Worm (Caenorhabditis elegans) whole organism, L2 larva: ENCODE data around the gene rpl-34.
A peak's percentile ranks its signal among the peaks of the same experiment; 100 is the strongest.

Experiments used
- C34F6.9 ChIP-seq: fragments of 150-350 bp; optimal IDR thresholded peaks from 2 replicates; lab custom pipeline; 2014; ENCODE audit warnings: missing biosample characterization, missing genetic modification characterization
- R02D3.7 ChIP-seq: fragments of 150-350 bp; optimal IDR thresholded peaks from 2 replicates; lab custom pipeline; 2014; ENCODE audit warnings: missing biosample characterization, missing genetic modification characterization
- Y55F3AM.14 ChIP-seq: fragments of 200-800 bp; sonication (Bioruptor generic); optimal IDR thresholded peaks from 2 replicates; lab custom pipeline; 2018; ENCODE audit warnings: mild to moderate bottlenecking, missing genetic modification characterization, missing compliant biosample characterization
- ZK546.5 ChIP-seq: sonication (generic microtip); optimal IDR thresholded peaks from 2 replicates; lab custom pipeline; 2017; ENCODE audit warnings: missing biosample characterization, missing genetic modification characterization
- alr-1 ChIP-seq: fragments of 150-350 bp; optimal IDR thresholded peaks from 2 replicates; lab custom pipeline; 2014; ENCODE audit warnings: missing biosample characterization, missing genetic modification characterization
- aly-2 ChIP-seq: fragments of 150-350 bp; optimal IDR thresholded peaks from 2 replicates; lab custom pipeline; 2014; ENCODE audit warnings: missing biosample characterization, missing genetic modification characterization
- ama-1 ChIP-seq: fragments of 150-350 bp; optimal IDR thresholded peaks from 2 replicates; lab custom pipeline; 2018; ENCODE audit warnings: inconsistent platforms
- blmp-1 ChIP-seq: sonication (generic microtip); optimal IDR thresholded peaks from 2 replicates; lab custom pipeline; 2017; ENCODE audit warnings: missing genetic modification characterization, mild to moderate bottlenecking, missing compliant biosample characterization, antibody characterized with exemption, moderate library complexity; ENCODE audit not compliant: insufficient read depth
- ceh-16 ChIP-seq: fragments of 150-350 bp; optimal IDR thresholded peaks from 2 replicates; lab custom pipeline; 2014; ENCODE audit warnings: missing biosample characterization, missing genetic modification characterization
- ceh-82 ChIP-seq: fragments of 150-350 bp; optimal IDR thresholded peaks from 2 replicates; lab custom pipeline; 2014; ENCODE audit warnings: missing biosample characterization, missing genetic modification characterization
- crh-2 ChIP-seq: sonication (generic microtip); optimal IDR thresholded peaks from 2 replicates; lab custom pipeline; 2017; ENCODE audit warnings: missing biosample characterization, missing genetic modification characterization
- egl-27 ChIP-seq: sonication (generic microtip); optimal IDR thresholded peaks from 3 replicates; lab custom pipeline; 2017; ENCODE audit warnings: missing biosample characterization, missing genetic modification reagents, missing genetic modification characterization
- elt-1 ChIP-seq: fragments of 150-350 bp; optimal IDR thresholded peaks from 2 replicates; lab custom pipeline; 2014; ENCODE audit warnings: missing biosample characterization, missing genetic modification characterization
- elt-3 ChIP-seq: sonication (generic microtip); optimal IDR thresholded peaks from 2 replicates; lab custom pipeline; 2017; ENCODE audit warnings: missing biosample characterization, missing genetic modification characterization
- fos-1 ChIP-seq: fragments of 150-350 bp; optimal IDR thresholded peaks from 2 replicates; lab custom pipeline; 2014; ENCODE audit warnings: missing biosample characterization, missing genetic modification characterization
- gmeb-1 ChIP-seq: fragments of 150-350 bp; optimal IDR thresholded peaks from 2 replicates; lab custom pipeline; 2014; ENCODE audit warnings: missing biosample characterization, missing genetic modification characterization
- lin-13 ChIP-seq: fragments of 150-350 bp; optimal IDR thresholded peaks from 2 replicates; lab custom pipeline; 2014; ENCODE audit warnings: missing biosample characterization, missing genetic modification reagents, missing genetic modification characterization
- lin-39 ChIP-seq: fragments of 150-350 bp; optimal IDR thresholded peaks from 2 replicates; lab custom pipeline; 2014; ENCODE audit warnings: missing biosample characterization, missing genetic modification reagents, missing genetic modification characterization
- mab-5 ChIP-seq: fragments of 150-350 bp; optimal IDR thresholded peaks from 2 replicates; lab custom pipeline; 2014; ENCODE audit warnings: missing biosample characterization, missing genetic modification characterization
- mbf-1 ChIP-seq: sonication (generic microtip); optimal IDR thresholded peaks from 2 replicates; lab custom pipeline; 2017; ENCODE audit warnings: missing biosample characterization, missing genetic modification characterization
- mdl-1 ChIP-seq, 2 experiments: fragments of 150-350 bp in 1 of 2; sonication (generic microtip) in 1 of 2; optimal IDR thresholded peaks; 2 replicates each; lab custom pipeline; 2017; ENCODE audit warnings: missing biosample characterization in 2 of 2, missing genetic modification characterization in 2 of 2
- nhr-10 ChIP-seq: sonication (generic microtip); optimal IDR thresholded peaks from 2 replicates; lab custom pipeline; 2017; ENCODE audit warnings: missing biosample characterization, missing genetic modification characterization
- nhr-11 ChIP-seq: fragments of 150-350 bp; optimal IDR thresholded peaks from 2 replicates; lab custom pipeline; 2014; ENCODE audit warnings: missing biosample characterization, missing genetic modification characterization
- nhr-237 ChIP-seq: fragments of 150-350 bp; optimal IDR thresholded peaks from 2 replicates; lab custom pipeline; 2014; ENCODE audit warnings: missing biosample characterization, missing genetic modification characterization
- nhr-25 ChIP-seq: fragments of 150-350 bp; sonication (generic microtip); optimal IDR thresholded peaks from 3 replicates; lab custom pipeline; 2014; ENCODE audit warnings: missing biosample characterization, missing genetic modification characterization
- nhr-6 ChIP-seq: fragments of 150-350 bp; optimal IDR thresholded peaks from 2 replicates; lab custom pipeline; 2014; ENCODE audit warnings: missing biosample characterization, missing genetic modification characterization
- sem-4 ChIP-seq: fragments of 150-350 bp; optimal IDR thresholded peaks from 2 replicates; lab custom pipeline; 2014; ENCODE audit warnings: missing biosample characterization, missing genetic modification reagents, missing genetic modification characterization
- skn-1 ChIP-seq: sonication (generic microtip); optimal IDR thresholded peaks from 2 replicates; lab custom pipeline; 2017; ENCODE audit warnings: missing biosample characterization, missing genetic modification characterization
- sma-3 ChIP-seq: sonication (generic microtip); optimal IDR thresholded peaks from 2 replicates; lab custom pipeline; 2016; ENCODE audit warnings: missing genetic modification reagents, missing genetic modification characterization, missing compliant biosample characterization
- unc-39 ChIP-seq: fragments of 150-350 bp; optimal IDR thresholded peaks from 2 replicates; lab custom pipeline; 2014; ENCODE audit warnings: missing biosample characterization, missing genetic modification characterization
- unc-55 ChIP-seq: fragments of 150-350 bp; sonication (generic microtip); optimal IDR thresholded peaks from 3 replicates; lab custom pipeline; 2014; ENCODE audit warnings: missing biosample characterization, missing genetic modification reagents, missing genetic modification characterization
- unc-62 ChIP-seq: fragments of 150-350 bp; optimal IDR thresholded peaks from 2 replicates; lab custom pipeline; 2014; ENCODE audit warnings: missing biosample characterization, missing genetic modification reagents, missing genetic modification characterization
- zag-1 ChIP-seq: fragments of 150-350 bp; optimal IDR thresholded peaks from 2 replicates; lab custom pipeline; 2014; ENCODE audit warnings: missing biosample characterization, missing genetic modification characterization
- ztf-1 ChIP-seq: fragments of 200-800 bp; sonication (Bioruptor generic); conservative IDR thresholded peaks from 2 replicates; pipeline ENCODE4 v1.3.6; 2022; ENCODE audit warnings: missing genetic modification characterization, missing compliant biosample characterization
- ztf-4 ChIP-seq: fragments of 150-350 bp; optimal IDR thresholded peaks from 2 replicates; lab custom pipeline; 2014; ENCODE audit warnings: missing biosample characterization, missing genetic modification characterization

The rpl-34 gene

ce11 chrIV:12227012-12227411 is 41.8 kb upstream of the rpl-34 start, which contains the start of gene mlt-3:
TSS of gene mlt-3 (minus strand) at chrIV:12227112.
- TF ChIP-seq sma-3 (GFP tag; lab: Kevin White, UChicago) (peak; percentile 39), R02D3.7 (tag; lab: Kevin White, UChicago) (no peak), nhr-6 (tag; lab: Kevin White, UChicago) (no peak), ceh-16 (tag; lab: Kevin White, UChicago) (no peak), skn-1 (tag; lab: Kevin White, UChicago) (no peak), elt-1 (tag; lab: Kevin White, UChicago) (no peak)

ce11 chrIV:12229679-12230078 is 39.1 kb upstream of the rpl-34 start, which contains the start of gene sre-18:
TSS of gene sre-18 (minus strand) at chrIV:12229779.
- TF ChIP-seq unc-39 (no peak), mbf-1 (no peak), ceh-82 (tag; lab: Kevin White, UChicago) (no peak), nhr-10 (no peak), elt-1 (tag; lab: Kevin White, UChicago) (no peak), ztf-4 (no peak), Y55F3AM.14 (GFP tag; lab: Kevin White, UChicago) (no peak), nhr-237 (tag; lab: Kevin White, UChicago) (no peak)
- TF ChIP-seq, all 48 proteins: peak for 0

ce11 chrIV:12236011-12236410 is 32.8 kb upstream of the rpl-34 start, which contains the start of gene sre-16:
TSS of gene sre-16 (minus strand) at chrIV:12236111.
- no peak for TF ChIP-seq C34F6.9 (tag; lab: Kevin White, UChicago)
- no peak for TF ChIP-seq ama-1 (lab: Kevin White, UChicago)
- no peak for TF ChIP-seq unc-55 (GFP tag; lab: Kevin White, UChicago)
- no peak for TF ChIP-seq crh-2 (tag; lab: Kevin White, UChicago)
- TF ChIP-seq lin-39 (tag; lab: Kevin White, UChicago), result no peak
- no peak for TF ChIP-seq nhr-237 (tag; lab: Kevin White, UChicago)
- TF ChIP-seq nhr-11 (tag; lab: Kevin White, UChicago), result no peak
- no peak for TF ChIP-seq unc-62
- TF ChIP-seq blmp-1 (tag; lab: Kevin White, UChicago), result no peak
- TF ChIP-seq mab-5 (tag; lab: Kevin White, UChicago), result no peak
- no peak for TF ChIP-seq ztf-4
- no peak for TF ChIP-seq skn-1 (tag; lab: Kevin White, UChicago)
- no peak for TF ChIP-seq R02D3.7 (tag; lab: Kevin White, UChicago)
- TF ChIP-seq nhr-10, result no peak
- TF ChIP-seq ZK546.5 (tag; lab: Kevin White, UChicago), result no peak
- TF ChIP-seq aly-2 (tag; lab: Kevin White, UChicago), result no peak

ce11 chrIV:12238851-12239250 is 29.9 kb upstream of the rpl-34 start, which contains the start of gene sre-19:
TSS of gene sre-19 (minus strand) at chrIV:12238951.
- no peak for TF ChIP-seq gmeb-1 (tag; lab: Kevin White, UChicago)
- TF ChIP-seq crh-2 (tag; lab: Kevin White, UChicago), result no peak
- TF ChIP-seq elt-1 (tag; lab: Kevin White, UChicago), result no peak
- TF ChIP-seq lin-13 (GFP tag; lab: Kevin White, UChicago), result no peak
- TF ChIP-seq C34F6.9 (tag; lab: Kevin White, UChicago), result no peak
- TF ChIP-seq fos-1 (tag; lab: Kevin White, UChicago), result no peak
- TF ChIP-seq nhr-25, result no peak
- TF ChIP-seq mdl-1 (tag; optimal IDR thresholded peaks at IDR 0.05; lab: Kevin White, UChicago), result no peak
- TF ChIP-seq egl-27 (tag; lab: Kevin White, UChicago), result no peak
- TF ChIP-seq sem-4 (tag; lab: Kevin White, UChicago), result no peak

- TF ChIP-seq sem-4 (tag; lab: Kevin White, UChicago), result no peak
- TF ChIP-seq blmp-1 (tag; lab: Kevin White, UChicago), result no peak
- TF ChIP-seq ztf-1, result no peak
- TF ChIP-seq nhr-237 (tag; lab: Kevin White, UChicago), result no peak
- TF ChIP-seq zag-1 (tag; lab: Kevin White, UChicago), result no peak
- no peak for TF ChIP-seq gmeb-1 (tag; lab: Kevin White, UChicago)
- TF ChIP-seq sma-3 (GFP tag; lab: Kevin White, UChicago), result no peak
- TF ChIP-seq alr-1 (tag; lab: Kevin White, UChicago), result no peak
- TF ChIP-seq lin-39 (tag; lab: Kevin White, UChicago), result no peak
- no peak for TF ChIP-seq nhr-6 (tag; lab: Kevin White, UChicago)
- no peak for TF ChIP-seq nhr-10
- no peak for TF ChIP-seq elt-1 (tag; lab: Kevin White, UChicago)
- no peak for TF ChIP-seq nhr-11 (tag; lab: Kevin White, UChicago)
- no peak for TF ChIP-seq elt-3 (tag; lab: Kevin White, UChicago)
- TF ChIP-seq unc-62, result no peak
- TF ChIP-seq fos-1 (tag; lab: Kevin White, UChicago), result no peak
- no peak for TF ChIP-seq ceh-16 (tag; lab: Kevin White, UChicago)
Measured at ce11 chrIV:12244706-12245105, 24.1 kb upstream of the rpl-34 start, which contains the start of gene sre-15. TSS of gene sre-15 (minus strand) at chrIV:12244806.
